Worm (Caenorhabditis elegans) whole organism, L4 larva: Measurements from ENCODE around the gene sel-15.

Experiments
- D1046.2 ChIP-seq: fragments of 200-800 bp; sonication (Bioruptor generic); IDR thresholded peaks from 2 replicates; pipeline ENCODE4 v1.3.6; 2022; ENCODE audit warnings: missing genetic modification characterization, missing compliant biosample characterization
- T26A8.4 ChIP-seq: fragments of 200-800 bp; sonication (Bioruptor generic); IDR thresholded peaks from 2 replicates; pipeline ENCODE4 v1.3.6; 2022; ENCODE audit warnings: missing genetic modification characterization, missing compliant biosample characterization
- Y5F2A.4 ChIP-seq: fragments of 200-800 bp; sonication (Bioruptor generic); optimal IDR thresholded peaks from 2 replicates; lab custom pipeline; 2018; ENCODE audit warnings: mild to moderate bottlenecking, missing genetic modification characterization, missing compliant biosample characterization
- Y75B8A.6 ChIP-seq: fragments of 200-800 bp; sonication (Bioruptor generic); IDR thresholded peaks from 2 replicates; pipeline ENCODE4 v1.3.6; 2022; ENCODE audit warnings: missing genetic modification reagents, missing genetic modification characterization, missing compliant biosample characterization
- aha-1 ChIP-seq: fragments of 150-350 bp; peaks from one replicate; lab custom pipeline; 2014; ENCODE audit warnings: missing biosample characterization, missing genetic modification characterization
- attf-4 ChIP-seq: sonication (generic microtip); optimal IDR thresholded peaks from 3 replicates; lab custom pipeline; 2017; ENCODE audit warnings: missing biosample characterization, missing genetic modification characterization
- ceh-28 ChIP-seq: fragments of 150-350 bp; optimal IDR thresholded peaks from 2 replicates; lab custom pipeline; 2014; ENCODE audit warnings: missing biosample characterization, missing genetic modification reagents, missing genetic modification characterization
- ceh-44 ChIP-seq: fragments of 200-800 bp; sonication (Bioruptor generic); IDR thresholded peaks from 2 replicates; pipeline ENCODE4 v1.3.6; 2022; ENCODE audit warnings: missing genetic modification reagents, missing genetic modification characterization, missing compliant biosample characterization
- daf-12 ChIP-seq: fragments of 150-350 bp; optimal IDR thresholded peaks from 2 replicates; lab custom pipeline; 2014; ENCODE audit warnings: missing biosample characterization, missing genetic modification reagents, missing genetic modification characterization
- daf-8 ChIP-seq: fragments of 200-800 bp; sonication (Bioruptor generic); IDR thresholded peaks from 2 replicates; pipeline ENCODE4 v1.3.6; 2022; ENCODE audit warnings: missing genetic modification characterization, missing compliant biosample characterization
- dmd-8 ChIP-seq: fragments of 200-800 bp; sonication (Bioruptor generic); IDR thresholded peaks from 2 replicates; pipeline ENCODE4 v1.3.6; 2022; ENCODE audit warnings: missing genetic modification characterization, missing compliant biosample characterization
- egl-27 ChIP-seq: sonication (generic microtip); optimal IDR thresholded peaks from 3 replicates; lab custom pipeline; 2017; ENCODE audit warnings: missing biosample characterization, missing genetic modification reagents, missing genetic modification characterization
- egl-43 ChIP-seq: fragments of 200-800 bp; sonication (Bioruptor generic); IDR thresholded peaks from 2 replicates; pipeline ENCODE4 v1.3.6; 2022; ENCODE audit warnings: missing genetic modification reagents, missing genetic modification characterization, missing compliant biosample characterization
- hlh-30 ChIP-seq: sonication (generic microtip); optimal IDR thresholded peaks from 2 replicates; lab custom pipeline; 2017; ENCODE audit warnings: antibody characterized with exemption, mild to moderate bottlenecking, missing genetic modification characterization, missing compliant biosample characterization; ENCODE audit not compliant: insufficient read depth
- jun-1 ChIP-seq: fragments of 150-350 bp; optimal IDR thresholded peaks from 2 replicates; lab custom pipeline; 2014; ENCODE audit warnings: missing biosample characterization, missing genetic modification reagents, missing genetic modification characterization
- lin-1 ChIP-seq: fragments of 200-800 bp; sonication (Bioruptor generic); IDR thresholded peaks from 2 replicates; pipeline ENCODE4 v1.3.6; 2022; ENCODE audit warnings: missing genetic modification reagents, missing genetic modification characterization, missing compliant biosample characterization
- lin-29 ChIP-seq: fragments of 200-800 bp; sonication (Bioruptor generic); IDR thresholded peaks from 2 replicates; pipeline ENCODE4 v1.3.6; 2022; ENCODE audit warnings: missing genetic modification reagents, missing genetic modification characterization, missing compliant biosample characterization
- lir-3 ChIP-seq: sonication (generic microtip); optimal IDR thresholded peaks from 2 replicates; lab custom pipeline; 2016; ENCODE audit warnings: mild to moderate bottlenecking, missing genetic modification characterization, missing compliant biosample characterization
- lsy-2 ChIP-seq, 2 experiments: fragments of 150-350 bp in 1 of 2; sonication (generic microtip) in 1 of 2; optimal IDR thresholded peaks; 2 replicates each; lab custom pipeline; 2014 to 2017; ENCODE audit warnings: missing biosample characterization in 2 of 2, missing genetic modification characterization in 2 of 2
- madf-9 ChIP-seq: fragments of 200-800 bp; sonication (Bioruptor generic); conservative IDR thresholded peaks from 2 replicates; pipeline ENCODE4 v1.3.6; 2022; ENCODE audit warnings: missing genetic modification reagents, missing genetic modification characterization, missing compliant biosample characterization
- mdl-1 ChIP-seq, 2 experiments: fragments of 150-350 bp in 1 of 2; sonication (generic microtip) in 1 of 2; optimal IDR thresholded peaks; 2 replicates each; lab custom pipeline; 2014 to 2017; ENCODE audit warnings: missing biosample characterization in 2 of 2, missing genetic modification characterization in 2 of 2
- mdt-29 ChIP-seq: fragments of 200-800 bp; sonication (Bioruptor generic); IDR thresholded peaks from 2 replicates; pipeline ENCODE4 v1.3.6; 2022; ENCODE audit warnings: missing genetic modification reagents, missing genetic modification characterization, missing compliant biosample characterization
- mep-1 ChIP-seq: fragments of 150-350 bp; sonication (generic microtip); optimal IDR thresholded peaks from 3 replicates; lab custom pipeline; 2014; ENCODE audit warnings: missing biosample characterization, missing genetic modification characterization
- mes-2 ChIP-seq: sonication (generic microtip); optimal IDR thresholded peaks from 2 replicates; lab custom pipeline; 2016; ENCODE audit warnings: missing genotype, mild to moderate bottlenecking, missing genetic modification characterization, missing compliant biosample characterization; ENCODE audit not compliant: poor library complexity, severe bottlenecking
- mxl-2 ChIP-seq: fragments of 200-800 bp; sonication (Bioruptor generic); conservative IDR thresholded peaks from 2 replicates; pipeline ENCODE4 v1.3.6; 2022; ENCODE audit warnings: missing genetic modification reagents, missing genetic modification characterization, missing compliant biosample characterization
- mxl-3 ChIP-seq: fragments of 200-800 bp; sonication (Bioruptor generic); optimal IDR thresholded peaks from 2 replicates; lab custom pipeline; 2018; ENCODE audit warnings: mild to moderate bottlenecking, missing genetic modification characterization, missing compliant biosample characterization
- nhr-111 ChIP-seq: fragments of 200-800 bp; sonication (Bioruptor generic); optimal IDR thresholded peaks from 2 replicates; lab custom pipeline; 2018; ENCODE audit warnings: mild to moderate bottlenecking, missing genetic modification characterization, missing compliant biosample characterization
- nhr-25 ChIP-seq: sonication (generic microtip); optimal IDR thresholded peaks from 2 replicates; lab custom pipeline; 2017; ENCODE audit warnings: missing genetic modification characterization, mild to moderate bottlenecking, missing compliant biosample characterization, antibody characterized with exemption, moderate library complexity, borderline replicate concordance; ENCODE audit not compliant: insufficient read depth
- nhr-28 ChIP-seq: fragments of 150-350 bp; optimal IDR thresholded peaks from 2 replicates; lab custom pipeline; 2014; ENCODE audit warnings: missing biosample characterization, missing genetic modification characterization
- nhr-41 ChIP-seq: fragments of 200-800 bp; sonication (Bioruptor generic); IDR thresholded peaks from 2 replicates; pipeline ENCODE4 v1.3.6; 2022; ENCODE audit warnings: missing genetic modification reagents, missing genetic modification characterization, missing compliant biosample characterization
- pha-4 ChIP-seq, 2 experiments: fragments of 150-350 bp in 1 of 2; fragments of 200-800 bp in 1 of 2; sonication (Bioruptor generic) in 1 of 2; IDR thresholded peaks in 1 of 2; optimal IDR thresholded peaks in 1 of 2; 2 replicates each; pipeline versions ENCODE4 v1.3.6 to Lab custom; 2014 to 2022; ENCODE audit warnings: missing genetic modification characterization in 2 of 2, missing genetic modification reagents in 2 of 2, missing biosample characterization in 1 of 2, missing compliant biosample characterization in 1 of 2
- php-3 ChIP-seq: fragments of 200-800 bp; sonication (Bioruptor generic); IDR thresholded peaks from 2 replicates; pipeline ENCODE4 v1.3.6; 2022; ENCODE audit warnings: missing genetic modification reagents, missing genetic modification characterization, missing compliant biosample characterization
- pqm-1 ChIP-seq: sonication (generic microtip); optimal IDR thresholded peaks from 2 replicates; lab custom pipeline; 2017; ENCODE audit warnings: missing biosample characterization, missing genetic modification characterization
- rbr-2 ChIP-seq: sonication (generic microtip); optimal IDR thresholded peaks from 2 replicates; lab custom pipeline; 2016; ENCODE audit warnings: missing genotype, missing genetic modification characterization, missing compliant biosample characterization
- saeg-2 ChIP-seq: fragments of 200-800 bp; sonication (Bioruptor generic); IDR thresholded peaks from 2 replicates; pipeline ENCODE4 v1.3.6; 2022; ENCODE audit warnings: missing genetic modification reagents, missing genetic modification characterization, missing compliant biosample characterization
- sdz-12 ChIP-seq: fragments of 200-800 bp; sonication (Bioruptor generic); optimal IDR thresholded peaks from 2 replicates; lab custom pipeline; 2018; ENCODE audit warnings: mild to moderate bottlenecking, missing genetic modification characterization, missing compliant biosample characterization
- set-16 ChIP-seq: fragments of 200-800 bp; sonication (Bioruptor generic); IDR thresholded peaks from 2 replicates; pipeline ENCODE4 v1.3.6; 2022; ENCODE audit warnings: missing genetic modification reagents, missing genetic modification characterization, missing compliant biosample characterization
- skn-1 ChIP-seq: fragments of 150-350 bp; optimal IDR thresholded peaks from 2 replicates; lab custom pipeline; 2014; ENCODE audit warnings: missing biosample characterization, missing genetic modification characterization
- snpc-4 ChIP-seq: fragments of 150-350 bp; optimal IDR thresholded peaks from 2 replicates; lab custom pipeline; 2014; ENCODE audit warnings: missing biosample characterization, missing genetic modification characterization
- tra-1 ChIP-seq: fragments of 200-800 bp; sonication (Bioruptor generic); IDR thresholded peaks from 2 replicates; pipeline ENCODE4 v1.3.6; 2022; ENCODE audit warnings: missing genetic modification reagents, missing genetic modification characterization, missing compliant biosample characterization
- unc-62 ChIP-seq, 3 experiments: fragments of 150-350 bp in 1 of 3; sonication (generic microtip); optimal IDR thresholded peaks in 2 of 3; peaks in 1 of 3; 1 replicate in 1 of 3; 2 replicates in 2 of 3; lab custom pipeline; 2014 to 2017; ENCODE audit warnings: missing biosample characterization in 3 of 3, missing genetic modification characterization in 3 of 3, missing genetic modification reagents in 3 of 3, missing genotype in 1 of 3
- vab-7 ChIP-seq: fragments of 200-800 bp; sonication (Bioruptor generic); IDR thresholded peaks from 2 replicates; pipeline ENCODE4 v1.3.6; 2022; ENCODE audit warnings: missing genetic modification reagents, missing genetic modification characterization, missing compliant biosample characterization
- zip-11 ChIP-seq: fragments of 200-800 bp; sonication (Bioruptor generic); IDR thresholded peaks from 2 replicates; pipeline ENCODE4 v1.3.6; 2022; ENCODE audit warnings: missing genetic modification characterization, missing compliant biosample characterization
- ztf-7 ChIP-seq: fragments of 150-350 bp; optimal IDR thresholded peaks from 2 replicates; lab custom pipeline; 2014; ENCODE audit warnings: missing biosample characterization, missing genetic modification characterization

sel-15 gene

DNA sequence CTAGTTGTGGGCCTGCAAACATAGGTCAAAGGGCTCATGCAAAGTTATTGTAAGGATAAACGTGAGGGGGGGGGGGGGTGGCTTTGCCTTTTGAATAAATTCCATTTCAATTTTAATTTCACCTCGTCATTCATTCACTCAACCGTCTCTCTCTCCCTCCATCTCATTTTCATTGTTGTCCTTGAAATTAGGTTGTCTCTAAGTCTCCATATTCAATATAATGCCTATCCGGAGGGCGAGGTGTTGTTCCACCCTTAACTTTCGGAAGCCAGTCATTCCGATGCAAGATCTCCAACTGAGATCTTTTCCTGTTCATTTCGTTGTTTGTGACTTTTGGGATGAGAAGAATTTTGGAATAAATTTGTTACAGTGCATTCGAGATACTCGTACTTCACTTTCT lies 39.0 kb downstream of the sel-15 start:
- TF ChIP-seq php-3 (no peak), saeg-2 (no peak), lin-1 (GFP tag; lab: Robert Waterston, UW) (no peak), hlh-30 (tag; lab: Kevin White, UChicago) (no peak), jun-1 (tag; lab: Kevin White, UChicago) (no peak), nhr-25 (tag; lab: Kevin White, UChicago) (peak; percentile 23), Y5F2A.4 (GFP tag; lab: Kevin White, UChicago) (no peak), nhr-28 (tag; lab: Kevin White, UChicago) (no peak), ceh-44 (GFP tag; lab: Robert Waterston, UW) (no peak), daf-12 (tag; lab: Kevin White, UChicago) (no peak), unc-62 (GFP tag; optimal IDR thresholded peaks at IDR 0.05 in 1 of 2; lab: Kevin White, UChicago) (peak in 1 of 2 experiments; percentile 76), unc-62 (tag; optimal IDR thresholded peaks at IDR 0.05; lab: Kevin White, UChicago) (no peak), lsy-2 (tag; optimal IDR thresholded peaks at IDR 0.05; lab: Kevin White, UChicago) (no peak), aha-1 (tag; lab: Kevin White, UChicago) (peak; percentile 1), D1046.2 (GFP tag; lab: Robert Waterston, UW) (no peak), snpc-4 (no peak)

DNA sequence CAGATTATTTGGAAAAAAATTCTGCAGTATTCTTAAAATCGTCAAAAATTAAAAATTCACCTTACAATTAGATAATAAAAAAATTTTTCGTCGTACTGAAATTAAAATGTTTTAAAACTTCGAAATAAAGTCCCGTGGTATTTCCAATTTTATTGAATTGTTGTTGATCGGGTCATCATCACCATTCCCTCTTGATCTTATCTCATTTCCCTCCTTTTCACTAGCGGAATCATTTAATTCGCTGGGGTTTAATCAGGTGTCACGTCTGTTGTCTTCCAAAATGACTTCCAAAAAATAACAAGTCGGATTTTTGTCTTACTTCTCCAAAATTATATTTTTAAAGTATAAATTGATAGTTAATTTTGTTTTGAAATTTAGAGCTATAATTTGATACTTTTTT lies 39.6 kb downstream of the sel-15 start:
- no peak for TF ChIP-seq mdl-1 (tag; optimal IDR thresholded peaks at IDR 0.05; lab: Kevin White, UChicago)
- TF ChIP-seq attf-4 (tag; lab: Kevin White, UChicago), result no peak
- TF ChIP-seq ztf-7 (tag; lab: Kevin White, UChicago), result no peak
- TF ChIP-seq lir-3 (tag; lab: Kevin White, UChicago), result no peak
- TF ChIP-seq sdz-12, result no peak
- no peak for TF ChIP-seq mep-1 (tag; lab: Kevin White, UChicago)
- no peak for TF ChIP-seq egl-43 (GFP tag; lab: Robert Waterston, UW)
- TF ChIP-seq mxl-2 (GFP tag; lab: Robert Waterston, UW), result no peak
- TF ChIP-seq mes-2 (tag; lab: Kevin White, UChicago), result no peak
- TF ChIP-seq egl-27 (tag; lab: Kevin White, UChicago), result no peak

DNA sequence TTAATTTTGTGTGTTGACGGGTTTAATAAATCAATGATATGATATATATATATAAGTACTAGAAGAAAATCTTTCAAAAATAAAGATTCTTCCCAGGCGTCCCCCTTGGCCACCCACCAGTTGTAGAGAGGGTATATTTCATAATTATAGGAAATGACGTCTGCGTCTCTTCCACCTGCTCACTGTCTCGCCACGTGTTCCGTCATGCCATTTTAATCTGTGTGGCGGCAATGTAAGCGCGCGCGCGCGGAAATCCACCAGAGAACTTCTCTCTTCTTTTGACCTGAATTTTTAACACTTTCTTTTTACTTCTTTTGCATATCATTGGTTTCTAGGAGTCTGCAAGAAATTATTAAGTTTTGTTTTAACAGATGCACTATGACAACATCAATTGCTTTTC lies 41.9 kb downstream of the sel-15 start:
- peak; percentile 42 for TF ChIP-seq mxl-3 (GFP tag; lab: Kevin White, UChicago)
- no peak for TF ChIP-seq mdt-29
- TF ChIP-seq mdl-1 (tag; optimal IDR thresholded peaks at IDR 0.05; lab: Kevin White, UChicago), result peak in 1 of 2 experiments; percentile 21
- no peak for TF ChIP-seq pqm-1 (tag; lab: Kevin White, UChicago)
- TF ChIP-seq hlh-30 (tag; lab: Kevin White, UChicago), result peak; percentile 76
- TF ChIP-seq lin-29 (GFP tag; lab: Robert Waterston, UW), result no peak
- 0 out of 2 replicates have a peak, but pooled peaks have one; percentile 46 for TF ChIP-seq madf-9 (GFP tag; lab: Robert Waterston, UW)

DNA sequence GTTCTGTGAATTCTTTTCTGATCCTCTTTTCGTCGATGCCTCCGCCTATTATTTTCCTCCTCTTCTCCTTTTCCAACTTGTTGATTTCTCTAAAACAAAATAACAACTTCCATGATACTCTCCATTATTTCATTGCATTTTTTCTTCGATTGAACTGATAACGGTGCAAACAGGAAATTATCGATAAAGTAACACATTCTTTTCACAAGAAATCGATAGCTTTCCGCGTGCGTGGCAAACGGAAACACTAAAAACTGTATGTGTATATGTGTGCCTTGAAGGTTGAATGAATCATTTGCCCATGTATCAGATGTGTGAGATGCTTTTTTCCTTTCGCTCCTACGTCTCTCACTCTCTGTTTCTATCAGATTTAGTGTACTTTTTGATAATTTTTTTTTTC lies 44.7 kb downstream of the sel-15 start:
- TF ChIP-seq zip-11 (GFP tag; lab: Robert Waterston, UW) (no peak), T26A8.4 (GFP tag; lab: Robert Waterston, UW) (no peak), rbr-2 (tag; lab: Kevin White, UChicago) (no peak), tra-1 (GFP tag; lab: Robert Waterston, UW) (no peak), nhr-28 (tag; lab: Kevin White, UChicago) (peak; percentile 78), dmd-8 (GFP tag; lab: Robert Waterston, UW) (no peak), mep-1 (tag; lab: Kevin White, UChicago) (no peak), set-16 (GFP tag; lab: Robert Waterston, UW) (no peak), mes-2 (tag; lab: Kevin White, UChicago) (peak; percentile 36), vab-7 (no peak), ceh-28 (tag; lab: Kevin White, UChicago) (peak; percentile 6), Y75B8A.6 (GFP tag; lab: Robert Waterston, UW) (no peak), daf-8 (GFP tag; lab: Robert Waterston, UW) (no peak), lsy-2 (tag; optimal IDR thresholded peaks at IDR 0.05; lab: Kevin White, UChicago) (peak in 1 of 2 experiments; percentile 6), nhr-41 (GFP tag; lab: Robert Waterston, UW) (no peak), unc-62 (GFP tag; optimal IDR thresholded peaks at IDR 0.05 in 1 of 2; lab: Kevin White, UChicago) (no peak), unc-62 (tag; optimal IDR thresholded peaks at IDR 0.05; lab: Kevin White, UChicago) (no peak), nhr-111 (GFP tag; lab: Kevin White, UChicago) (no peak), pha-4 (GFP tag; IDR thresholded peaks at IDR 0.05; lab: Robert Waterston, UW) (no peak), pha-4 (tag; optimal IDR thresholded peaks at IDR 0.05; lab: Kevin White, UChicago) (peak; percentile 31), mdl-1 (tag; optimal IDR thresholded peaks at IDR 0.05; lab: Kevin White, UChicago) (peak in 1 of 2 experiments; percentile 14), aha-1 (tag; lab: Kevin White, UChicago) (no peak), skn-1 (tag; lab: Kevin White, UChicago) (no peak)
